Worm (Caenorhabditis elegans) whole organism, L4 larva: ENCODE results near the gene F45H10.2.

ENCODE experiments used
- F26F4.8 ChIP-seq: fragments of 200-800 bp; sonication (Bioruptor generic); conservative IDR thresholded peaks from 2 replicates; pipeline ENCODE4 v1.3.6; 2022; ENCODE audit warnings: missing genetic modification characterization, missing compliant biosample characterization
- F37D6.2 ChIP-seq: sonication (generic microtip); optimal IDR thresholded peaks from 2 replicates; lab custom pipeline; 2016; ENCODE audit warnings: mild to moderate bottlenecking, missing genetic modification characterization, missing compliant biosample characterization
- F44E2.7 ChIP-seq: fragments of 200-800 bp; sonication (Bioruptor generic); IDR thresholded peaks from 2 replicates; pipeline ENCODE4 v2.1.2; 2022; ENCODE audit warnings: missing genetic modification characterization, missing compliant biosample characterization
- F49E8.2 ChIP-seq: sonication (generic microtip); optimal IDR thresholded peaks from 2 replicates; lab custom pipeline; 2016; ENCODE audit warnings: missing compliant biosample characterization, mild to moderate bottlenecking, missing genetic modification characterization, borderline replicate concordance
- Y105C5A.15 ChIP-seq: fragments of 200-800 bp; sonication (Bioruptor generic); IDR thresholded peaks from 2 replicates; pipeline ENCODE4 v1.3.6; 2022; ENCODE audit warnings: missing genetic modification characterization, missing compliant biosample characterization
- Y5F2A.4 ChIP-seq: fragments of 200-800 bp; sonication (Bioruptor generic); optimal IDR thresholded peaks from 2 replicates; lab custom pipeline; 2018; ENCODE audit warnings: mild to moderate bottlenecking, missing genetic modification characterization, missing compliant biosample characterization
- Y75B8A.6 ChIP-seq: fragments of 200-800 bp; sonication (Bioruptor generic); IDR thresholded peaks from 2 replicates; pipeline ENCODE4 v1.3.6; 2022; ENCODE audit warnings: missing genetic modification reagents, missing genetic modification characterization, missing compliant biosample characterization
- aly-2 ChIP-seq: sonication (generic microtip); optimal IDR thresholded peaks from 2 replicates; lab custom pipeline; 2018; ENCODE audit warnings: missing biosample characterization, missing genetic modification characterization
- attf-4 ChIP-seq: sonication (generic microtip); optimal IDR thresholded peaks from 3 replicates; lab custom pipeline; 2017; ENCODE audit warnings: missing biosample characterization, missing genetic modification characterization
- ceh-32 ChIP-seq: sonication (generic microtip); optimal IDR thresholded peaks from 2 replicates; lab custom pipeline; 2016; ENCODE audit warnings: mild to moderate bottlenecking, missing genetic modification characterization, missing compliant biosample characterization; ENCODE audit not compliant: poor library complexity
- ceh-44 ChIP-seq: fragments of 200-800 bp; sonication (Bioruptor generic); IDR thresholded peaks from 2 replicates; pipeline ENCODE4 v1.3.6; 2022; ENCODE audit warnings: missing genetic modification reagents, missing genetic modification characterization, missing compliant biosample characterization
- ceh-82 ChIP-seq: sonication (generic microtip); optimal IDR thresholded peaks from 2 replicates; lab custom pipeline; 2017; ENCODE audit warnings: missing biosample characterization, missing genetic modification characterization
- daf-16 ChIP-seq, 3 experiments: sonication (generic microtip); optimal IDR thresholded peaks; 2 replicates each; lab custom pipeline; 2016 to 2017; ENCODE audit warnings: missing genetic modification characterization in 3 of 3, missing genetic modification reagents in 3 of 3, mild to moderate bottlenecking in 2 of 3, missing compliant biosample characterization in 2 of 3, missing biosample characterization in 1 of 3, moderate library complexity in 1 of 3
- daf-8 ChIP-seq: fragments of 200-800 bp; sonication (Bioruptor generic); IDR thresholded peaks from 2 replicates; pipeline ENCODE4 v1.3.6; 2022; ENCODE audit warnings: missing genetic modification characterization, missing compliant biosample characterization
- duxl-1 ChIP-seq: sonication (generic microtip); optimal IDR thresholded peaks from 2 replicates; lab custom pipeline; 2016; ENCODE audit warnings: mild to moderate bottlenecking, missing genetic modification characterization, moderate library complexity, missing compliant biosample characterization; ENCODE audit not compliant: poor library complexity
- dve-1 ChIP-seq: sonication (generic microtip); optimal IDR thresholded peaks from 2 replicates; lab custom pipeline; 2017; ENCODE audit warnings: antibody characterized with exemption, mild to moderate bottlenecking, missing genetic modification characterization, missing compliant biosample characterization; ENCODE audit not compliant: insufficient read depth
- egl-27 ChIP-seq: sonication (generic microtip); optimal IDR thresholded peaks from 3 replicates; lab custom pipeline; 2017; ENCODE audit warnings: missing biosample characterization, missing genetic modification reagents, missing genetic modification characterization
- egl-43 ChIP-seq: fragments of 200-800 bp; sonication (Bioruptor generic); IDR thresholded peaks from 2 replicates; pipeline ENCODE4 v1.3.6; 2022; ENCODE audit warnings: missing genetic modification reagents, missing genetic modification characterization, missing compliant biosample characterization
- fos-1 ChIP-seq: fragments of 150-350 bp; optimal IDR thresholded peaks from 2 replicates; lab custom pipeline; 2014; ENCODE audit warnings: missing biosample characterization, missing genetic modification characterization
- hlh-11 ChIP-seq: fragments of 200-800 bp; sonication (Bioruptor generic); optimal IDR thresholded peaks from 2 replicates; lab custom pipeline; 2018; ENCODE audit warnings: mild to moderate bottlenecking, missing genetic modification characterization, missing compliant biosample characterization
- hlh-30 ChIP-seq: sonication (generic microtip); optimal IDR thresholded peaks from 2 replicates; lab custom pipeline; 2017; ENCODE audit warnings: antibody characterized with exemption, mild to moderate bottlenecking, missing genetic modification characterization, missing compliant biosample characterization; ENCODE audit not compliant: insufficient read depth
- lim-7 ChIP-seq: fragments of 200-800 bp; sonication (Bioruptor generic); IDR thresholded peaks from 2 replicates; pipeline ENCODE4 v1.3.6; 2022; ENCODE audit warnings: missing genetic modification characterization, missing compliant biosample characterization
- lin-13 ChIP-seq: fragments of 150-350 bp; optimal IDR thresholded peaks from 2 replicates; lab custom pipeline; 2014; ENCODE audit warnings: missing biosample characterization, missing genetic modification reagents, missing genetic modification characterization
- lin-15B ChIP-seq: fragments of 150-350 bp; sonication (generic microtip); optimal IDR thresholded peaks from 3 replicates; lab custom pipeline; 2014; ENCODE audit warnings: missing biosample characterization, missing genetic modification characterization
- lin-29 ChIP-seq: fragments of 200-800 bp; sonication (Bioruptor generic); IDR thresholded peaks from 2 replicates; pipeline ENCODE4 v1.3.6; 2022; ENCODE audit warnings: missing genetic modification reagents, missing genetic modification characterization, missing compliant biosample characterization
- lin-38 ChIP-seq: fragments of 200-800 bp; sonication (Bioruptor generic); IDR thresholded peaks from 2 replicates; pipeline ENCODE4 v1.3.6; 2022; ENCODE audit warnings: missing genetic modification reagents, missing genetic modification characterization, missing compliant biosample characterization
- lir-3 ChIP-seq: sonication (generic microtip); optimal IDR thresholded peaks from 2 replicates; lab custom pipeline; 2016; ENCODE audit warnings: mild to moderate bottlenecking, missing genetic modification characterization, missing compliant biosample characterization
- mdt-29 ChIP-seq: fragments of 200-800 bp; sonication (Bioruptor generic); IDR thresholded peaks from 2 replicates; pipeline ENCODE4 v1.3.6; 2022; ENCODE audit warnings: missing genetic modification reagents, missing genetic modification characterization, missing compliant biosample characterization
- mep-1 ChIP-seq: fragments of 150-350 bp; sonication (generic microtip); optimal IDR thresholded peaks from 3 replicates; lab custom pipeline; 2014; ENCODE audit warnings: missing biosample characterization, missing genetic modification characterization
- mes-2 ChIP-seq: sonication (generic microtip); optimal IDR thresholded peaks from 2 replicates; lab custom pipeline; 2016; ENCODE audit warnings: missing genotype, mild to moderate bottlenecking, missing genetic modification characterization, missing compliant biosample characterization; ENCODE audit not compliant: poor library complexity, severe bottlenecking
- nhr-10 ChIP-seq: fragments of 150-350 bp; optimal IDR thresholded peaks from 2 replicates; lab custom pipeline; 2014; ENCODE audit warnings: missing biosample characterization, missing genetic modification characterization
- nhr-11 ChIP-seq: fragments of 150-350 bp; optimal IDR thresholded peaks from 2 replicates; lab custom pipeline; 2014; ENCODE audit warnings: missing biosample characterization, missing genetic modification characterization
- nhr-237 ChIP-seq: sonication (generic microtip); optimal IDR thresholded peaks from 2 replicates; lab custom pipeline; 2017; ENCODE audit warnings: missing biosample characterization, missing genetic modification characterization
- nhr-41 ChIP-seq: fragments of 200-800 bp; sonication (Bioruptor generic); IDR thresholded peaks from 2 replicates; pipeline ENCODE4 v1.3.6; 2022; ENCODE audit warnings: missing genetic modification reagents, missing genetic modification characterization, missing compliant biosample characterization
- nhr-6 ChIP-seq: fragments of 150-350 bp; optimal IDR thresholded peaks from 2 replicates; lab custom pipeline; 2014; ENCODE audit warnings: missing biosample characterization, missing genetic modification characterization
- pha-4 ChIP-seq, 2 experiments: fragments of 150-350 bp in 1 of 2; fragments of 200-800 bp in 1 of 2; sonication (Bioruptor generic) in 1 of 2; IDR thresholded peaks in 1 of 2; optimal IDR thresholded peaks in 1 of 2; 2 replicates each; pipeline versions ENCODE4 v1.3.6 to Lab custom; 2014 to 2022; ENCODE audit warnings: missing genetic modification characterization in 2 of 2, missing genetic modification reagents in 2 of 2, missing biosample characterization in 1 of 2, missing compliant biosample characterization in 1 of 2
- pqm-1 ChIP-seq: sonication (generic microtip); optimal IDR thresholded peaks from 2 replicates; lab custom pipeline; 2017; ENCODE audit warnings: missing biosample characterization, missing genetic modification characterization
- rbr-2 ChIP-seq: sonication (generic microtip); optimal IDR thresholded peaks from 2 replicates; lab custom pipeline; 2016; ENCODE audit warnings: missing genotype, missing genetic modification characterization, missing compliant biosample characterization
- saeg-2 ChIP-seq: fragments of 200-800 bp; sonication (Bioruptor generic); IDR thresholded peaks from 2 replicates; pipeline ENCODE4 v1.3.6; 2022; ENCODE audit warnings: missing genetic modification reagents, missing genetic modification characterization, missing compliant biosample characterization
- sdz-12 ChIP-seq: fragments of 200-800 bp; sonication (Bioruptor generic); optimal IDR thresholded peaks from 2 replicates; lab custom pipeline; 2018; ENCODE audit warnings: mild to moderate bottlenecking, missing genetic modification characterization, missing compliant biosample characterization
- skn-1 ChIP-seq: fragments of 150-350 bp; optimal IDR thresholded peaks from 2 replicates; lab custom pipeline; 2014; ENCODE audit warnings: missing biosample characterization, missing genetic modification characterization
- spr-1 ChIP-seq: sonication (generic microtip); optimal IDR thresholded peaks from 2 replicates; lab custom pipeline; 2016; ENCODE audit warnings: mild to moderate bottlenecking, missing genetic modification characterization, missing compliant biosample characterization
- unc-130 ChIP-seq: sonication (generic microtip); optimal IDR thresholded peaks from 2 replicates; lab custom pipeline; 2016; ENCODE audit warnings: missing genetic modification reagents, missing genetic modification characterization, missing compliant biosample characterization
- zfp-2 ChIP-seq: sonication (generic microtip); optimal IDR thresholded peaks from 2 replicates; lab custom pipeline; 2016; ENCODE audit warnings: mild to moderate bottlenecking, missing genetic modification characterization, missing compliant biosample characterization
- zip-2 ChIP-seq: fragments of 150-350 bp; optimal IDR thresholded peaks from 2 replicates; lab custom pipeline; 2014; ENCODE audit warnings: missing biosample characterization, missing genetic modification characterization
- ztf-7 ChIP-seq: fragments of 150-350 bp; optimal IDR thresholded peaks from 2 replicates; lab custom pipeline; 2014; ENCODE audit warnings: missing biosample characterization, missing genetic modification characterization

Gene F45H10.2

DNA sequence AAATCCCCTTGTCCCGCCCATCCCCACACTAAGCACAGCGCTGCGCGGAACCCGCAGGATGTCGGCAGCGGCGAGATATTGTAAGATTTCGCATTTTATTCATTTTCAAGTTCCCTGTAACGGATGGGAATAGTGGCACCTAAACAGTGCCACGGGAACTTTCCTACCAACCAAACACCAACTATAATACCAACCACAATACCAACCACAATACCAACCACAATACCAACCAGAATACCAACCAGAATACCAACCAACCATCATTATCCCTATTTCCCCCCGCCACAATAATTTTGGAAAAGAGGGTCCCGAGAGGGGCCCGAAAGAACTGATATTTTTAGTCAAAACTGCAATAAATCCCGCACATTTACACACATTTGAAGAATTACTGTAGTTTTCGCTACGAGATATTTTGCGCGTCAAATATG, 29.1 kb upstream of the F45H10.2 start (continued):
- TF ChIP-seq nhr-41 (GFP tag; lab: Robert Waterston, UW) = no peak
- peak; percentile 75 for TF ChIP-seq F49E8.2 (tag; lab: Kevin White, UChicago)
- peak; percentile 33 for TF ChIP-seq spr-1
- TF ChIP-seq zfp-2 (tag; lab: Kevin White, UChicago) = no peak
- TF ChIP-seq Y5F2A.4 (GFP tag; lab: Kevin White, UChicago) = no peak
- TF ChIP-seq zip-2 (tag; lab: Kevin White, UChicago) = no peak
- TF ChIP-seq pqm-1 (tag; lab: Kevin White, UChicago) = no peak
- peak; percentile 56; the same call in 1 of the 2 replicates for TF ChIP-seq lim-7 (GFP tag; lab: Robert Waterston, UW)
- no peak for TF ChIP-seq dve-1 (tag; lab: Kevin White, UChicago)
- peak; percentile 78 for TF ChIP-seq unc-130 (GFP tag; lab: Kevin White, UChicago)
- TF ChIP-seq nhr-11 (tag; lab: Kevin White, UChicago) = no peak
- TF ChIP-seq fos-1 (tag; lab: Kevin White, UChicago) = no peak
- peak; percentile 55 for TF ChIP-seq lin-38 (GFP tag; lab: Robert Waterston, UW)
- TF ChIP-seq nhr-237 (tag; lab: Kevin White, UChicago) = no peak
- no peak for TF ChIP-seq daf-16 (GFP tag; optimal IDR thresholded peaks at IDR 0.05; lab: Kevin White, UChicago)
- TF ChIP-seq daf-16 (tag; optimal IDR thresholded peaks at IDR 0.05; lab: Kevin White, UChicago) = no peak
- no peak for TF ChIP-seq lin-29 (GFP tag; lab: Robert Waterston, UW)
- TF ChIP-seq ceh-32 (tag; lab: Kevin White, UChicago) = no peak
- no peak for TF ChIP-seq nhr-10 (tag; lab: Kevin White, UChicago)
- TF ChIP-seq hlh-11 (tag; lab: Kevin White, UChicago) = no peak
- TF ChIP-seq skn-1 (tag; lab: Kevin White, UChicago) = no peak
- no peak for TF ChIP-seq egl-27 (tag; lab: Kevin White, UChicago)
- no peak for TF ChIP-seq F44E2.7
- no peak for TF ChIP-seq Y75B8A.6
- no peak for TF ChIP-seq pha-4 (GFP tag; IDR thresholded peaks at IDR 0.05; lab: Robert Waterston, UW)
- TF ChIP-seq pha-4 (tag; optimal IDR thresholded peaks at IDR 0.05; lab: Kevin White, UChicago) = no peak
- TF ChIP-seq ztf-7 (tag; lab: Kevin White, UChicago) = no peak
- no peak for TF ChIP-seq lir-3 (tag; lab: Kevin White, UChicago)

DNA sequence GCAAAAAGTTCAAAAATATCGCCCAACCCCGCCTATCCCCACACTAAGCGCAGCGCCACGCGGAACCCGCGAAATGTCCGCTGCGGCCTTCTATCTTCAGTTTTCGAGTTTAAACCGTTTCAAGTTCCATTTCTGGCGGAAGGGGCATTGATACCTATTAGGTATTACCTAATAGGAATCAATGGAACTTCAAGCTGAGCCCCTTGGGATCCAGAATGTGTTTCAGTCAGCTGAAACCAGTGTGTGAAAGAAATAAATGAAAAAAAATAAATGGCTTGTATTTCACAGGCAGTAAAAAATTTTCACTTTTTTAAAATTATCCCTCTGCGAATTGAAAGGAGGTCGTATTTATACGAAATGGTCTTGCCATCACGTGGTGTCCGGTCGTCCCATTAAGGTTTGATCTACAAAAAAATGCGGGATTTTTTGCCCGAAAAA, 28.4 kb upstream of the F45H10.2 start:
- TF ChIP-seq attf-4 (tag; lab: Kevin White, UChicago) = no peak
- no peak for TF ChIP-seq skn-1 (tag; lab: Kevin White, UChicago)
- TF ChIP-seq aly-2 (tag; lab: Kevin White, UChicago) = peak; percentile 12
- no peak for TF ChIP-seq duxl-1 (tag; lab: Kevin White, UChicago)
- TF ChIP-seq hlh-11 (tag; lab: Kevin White, UChicago) = peak; percentile 28
- TF ChIP-seq nhr-237 (tag; lab: Kevin White, UChicago) = no peak
- no peak for TF ChIP-seq daf-8
- TF ChIP-seq pha-4 (GFP tag; IDR thresholded peaks at IDR 0.05; lab: Robert Waterston, UW) = peak; percentile 48; the same call in 1 of the 2 replicates
- no peak for TF ChIP-seq pha-4 (tag; optimal IDR thresholded peaks at IDR 0.05; lab: Kevin White, UChicago)
- 0 out of 2 replicates have a peak, but pooled peaks have one; percentile 52 for TF ChIP-seq Y105C5A.15 (GFP tag; lab: Robert Waterston, UW)
- TF ChIP-seq ceh-44 (GFP tag; lab: Robert Waterston, UW) = 0 out of 2 replicates have a peak, but pooled peaks have one; percentile 56
- TF ChIP-seq F44E2.7 = no peak
- TF ChIP-seq spr-1 = peak; percentile 25
- 0 out of 2 replicates have a peak, but pooled peaks have one; percentile 10 for TF ChIP-seq saeg-2 (GFP tag; lab: Robert Waterston, UW)
- TF ChIP-seq lin-13 = peak; percentile 55
- 0 out of 2 replicates have a peak, but pooled peaks have one; percentile 37 for TF ChIP-seq lim-7 (GFP tag; lab: Robert Waterston, UW)
- TF ChIP-seq rbr-2 (tag; lab: Kevin White, UChicago) = no peak
- TF ChIP-seq mes-2 (tag; lab: Kevin White, UChicago) = peak; percentile 36
- TF ChIP-seq nhr-6 (tag; lab: Kevin White, UChicago) = no peak
- TF ChIP-seq mdt-29 = peak; percentile 87
- TF ChIP-seq daf-16 (GFP tag; optimal IDR thresholded peaks at IDR 0.05; lab: Kevin White, UChicago) = peak in 1 of 2 experiments; percentile 0
- no peak for TF ChIP-seq daf-16 (tag; optimal IDR thresholded peaks at IDR 0.05; lab: Kevin White, UChicago)
- no peak for TF ChIP-seq lin-15B (tag; lab: Kevin White, UChicago)
- no peak for TF ChIP-seq sdz-12
- TF ChIP-seq mep-1 (tag; lab: Kevin White, UChicago) = no peak
- TF ChIP-seq F26F4.8 (GFP tag; lab: Robert Waterston, UW) = 0 out of 2 replicates have a peak, but pooled peaks have one; percentile 25
- no peak for TF ChIP-seq F37D6.2 (tag; lab: Kevin White, UChicago)
- TF ChIP-seq lin-29 (GFP tag; lab: Robert Waterston, UW) = no peak
- TF ChIP-seq nhr-41 (GFP tag; lab: Robert Waterston, UW) = no peak
- no peak for TF ChIP-seq ceh-82 (tag; lab: Kevin White, UChicago)
- TF ChIP-seq egl-43 (GFP tag; lab: Robert Waterston, UW) = 0 out of 2 replicates have a peak, but pooled peaks have one; percentile 18
- TF ChIP-seq Y75B8A.6 = no peak
- no peak for TF ChIP-seq hlh-30
